2 fruit fly cellular contexts compared by ENCODE assay signal in the genomic region with DNA sequence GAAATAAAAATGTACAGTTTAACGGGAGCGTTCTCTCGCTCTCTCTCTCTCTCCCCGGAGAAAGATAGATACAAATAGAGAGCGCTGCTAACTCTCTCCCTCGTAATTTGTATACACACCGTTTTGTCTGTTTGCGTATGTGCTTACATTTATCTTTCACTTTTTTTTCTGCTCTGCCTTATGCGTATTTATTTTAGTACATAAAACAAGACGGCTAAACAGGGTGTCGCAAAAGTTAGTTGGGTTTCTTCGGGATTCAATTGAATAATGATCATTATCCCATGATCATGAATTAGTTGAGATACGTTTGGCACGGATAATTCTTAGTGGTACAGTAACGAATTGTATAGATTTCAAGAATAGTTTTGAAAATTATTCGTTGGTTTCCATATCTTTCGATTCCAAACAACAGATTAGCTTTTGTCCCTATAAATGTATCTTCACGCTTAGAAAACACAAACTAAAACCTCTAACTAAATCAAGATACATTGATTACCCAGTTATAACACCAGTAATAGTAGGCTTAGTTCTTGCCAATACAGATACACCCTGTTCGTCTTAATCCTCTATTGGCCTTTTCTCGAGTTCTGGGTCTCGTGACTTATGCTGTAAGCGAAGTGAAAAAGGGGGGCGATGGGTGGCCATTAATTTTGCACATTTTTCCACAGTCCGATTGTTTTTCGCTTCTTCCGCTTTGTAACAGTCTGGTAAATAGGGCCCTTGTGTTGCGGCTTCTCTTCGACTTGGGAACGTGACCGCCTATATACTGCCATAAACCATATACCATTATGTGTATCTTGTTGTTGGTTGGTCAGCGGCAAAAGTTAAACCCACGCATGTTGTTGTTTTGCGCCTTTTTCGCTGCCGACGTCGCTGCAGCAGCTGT.
TF ChIP-seq lines count a peak whose summit lies in the region.

No protein-coding gene starts in this region.

TF ChIP-seq in whole organism, embryonic, 481 proteins besides CTCF, POLR2A, EP300 and RAD21 (continued from another document and continues in another):
- TF ChIP-seq hkb (optimal IDR thresholded peaks at IDR 0.05; lab: Kevin White, UChicago) = no peak
- TF ChIP-seq hkb (GFP tag; IDR thresholded peaks at IDR 0.05; lab: Robert Waterston, UW) = no peak
- no peak for TF ChIP-seq Rfx (GFP tag; IDR thresholded peaks at IDR 0.05; lab: Robert Waterston, UW)
- TF ChIP-seq CG10274 (GFP tag; optimal IDR thresholded peaks at IDR 0.05; lab: Kevin White, UChicago) = peak; percentile 57
- TF ChIP-seq CG11723 (GFP tag; optimal IDR thresholded peaks at IDR 0.05; lab: Kevin White, UChicago) = peak; percentile 82
- TF ChIP-seq Lpt (GFP tag; optimal IDR thresholded peaks at IDR 0.05; lab: Kevin White, UChicago) = no peak
- TF ChIP-seq Abd-B (GFP tag; optimal IDR thresholded peaks at IDR 0.05; lab: Kevin White, UChicago) = peak; percentile 57
- peak; percentile 82 for TF ChIP-seq CG13624 (GFP tag; optimal IDR thresholded peaks at IDR 0.05; lab: Kevin White, UChicago)
- peak; percentile 56 for TF ChIP-seq pnt (GFP tag; optimal IDR thresholded peaks at IDR 0.05; lab: Kevin White, UChicago)
- no peak for TF ChIP-seq pita (GFP tag; optimal IDR thresholded peaks at IDR 0.05; lab: Kevin White, UChicago)
- TF ChIP-seq nau (GFP tag; optimal IDR thresholded peaks at IDR 0.05; lab: Kevin White, UChicago) = peak; percentile 87
- peak; percentile 0 for TF ChIP-seq ERR (GFP tag; optimal IDR thresholded peaks at IDR 0.05; lab: Kevin White, UChicago)
- no peak for TF ChIP-seq ase (GFP tag; IDR thresholded peaks at IDR 0.05; lab: Robert Waterston, UW)
- TF ChIP-seq Dip2 (GFP tag; IDR thresholded peaks at IDR 0.05; lab: Robert Waterston, UW) = no peak
- peak; percentile 89 for TF ChIP-seq CG18262 (tag; optimal IDR thresholded peaks at IDR 0.05; lab: Kevin White, UChicago)
- peak; percentile 85 for TF ChIP-seq oc (tag; optimal IDR thresholded peaks at IDR 0.05; lab: Kevin White, UChicago)
- no peak for TF ChIP-seq usp (GFP tag; optimal IDR thresholded peaks at IDR 0.05; lab: Kevin White, UChicago)
- peak; percentile 83 for TF ChIP-seq CG9437 (GFP tag; optimal IDR thresholded peaks at IDR 0.05; lab: Kevin White, UChicago)
- TF ChIP-seq Mad (GFP tag; optimal IDR thresholded peaks at IDR 0.05; lab: Kevin White, UChicago) = peak; percentile 42
- TF ChIP-seq Elba2 (GFP tag; optimal IDR thresholded peaks at IDR 0.05; lab: Kevin White, UChicago) = no peak
- TF ChIP-seq CG10462 (GFP tag; optimal IDR thresholded peaks at IDR 0.05; lab: Kevin White, UChicago) = peak; percentile 59
- TF ChIP-seq Sox100B (GFP tag; optimal IDR thresholded peaks at IDR 0.05; lab: Kevin White, UChicago) = peak; percentile 91
- peak; percentile 83 for TF ChIP-seq CG1233 (GFP tag; optimal IDR thresholded peaks at IDR 0.05; lab: Kevin White, UChicago)
- TF ChIP-seq Med (GFP tag; lab: Kevin White, UChicago) = peak; percentile 94
- TF ChIP-seq kay (GFP tag; optimal IDR thresholded peaks at IDR 0.05; lab: Kevin White, UChicago) = peak; percentile 60
- TF ChIP-seq Xrp1 (GFP tag; IDR thresholded peaks at IDR 0.05; lab: Robert Waterston, UW) = no peak
- no peak for TF ChIP-seq Atf3 (GFP tag; optimal IDR thresholded peaks at IDR 0.05; lab: Kevin White, UChicago)
- TF ChIP-seq CG10979 (tag; optimal IDR thresholded peaks at IDR 0.05; lab: Kevin White, UChicago) = peak; percentile 72
- TF ChIP-seq luna (GFP tag; optimal IDR thresholded peaks at IDR 0.05; lab: Kevin White, UChicago) = peak; percentile 74
- peak; percentile 10 for TF ChIP-seq CG1602 (GFP tag; optimal IDR thresholded peaks at IDR 0.05; lab: Kevin White, UChicago)
- peak; percentile 87 for TF ChIP-seq CG13424 (tag; optimal IDR thresholded peaks at IDR 0.05; lab: Kevin White, UChicago)
- TF ChIP-seq Eip74EF (GFP tag; optimal IDR thresholded peaks at IDR 0.05; lab: Kevin White, UChicago) = peak in 1 of 2 experiments; percentile 67
- peak; percentile 79 for TF ChIP-seq CrebB (tag; optimal IDR thresholded peaks at IDR 0.05; lab: Kevin White, UChicago)
- no peak for TF ChIP-seq CG14014 (GFP tag; IDR thresholded peaks at IDR 0.05; lab: Robert Waterston, UW)
- TF ChIP-seq Sry-δ (GFP tag; optimal IDR thresholded peaks at IDR 0.05; lab: Kevin White, UChicago) = peak; percentile 0
- no peak for TF ChIP-seq vvl (GFP tag; IDR thresholded peaks at IDR 0.05; lab: Robert Waterston, UW)
- TF ChIP-seq CG31388 (GFP tag; optimal IDR thresholded peaks at IDR 0.05; lab: Kevin White, UChicago) = no peak
- TF ChIP-seq CG2678 (tag; optimal IDR thresholded peaks at IDR 0.05; lab: Kevin White, UChicago) = peak; percentile 94
- peak; percentile 66 for TF ChIP-seq Bteb2 (GFP tag; optimal IDR thresholded peaks at IDR 0.05; lab: Kevin White, UChicago)
- no peak for TF ChIP-seq CG17361 (GFP tag; IDR thresholded peaks at IDR 0.05; lab: Robert Waterston, UW)
- peak; percentile 65 for TF ChIP-seq CG1603 (tag; optimal IDR thresholded peaks at IDR 0.05; lab: Kevin White, UChicago)
- TF ChIP-seq D (optimal IDR thresholded peaks at IDR 0.05; lab: Kevin White, UChicago) = peak; percentile 27
- peak; percentile 78 for TF ChIP-seq D (GFP tag; optimal IDR thresholded peaks at IDR 0.05; lab: Kevin White, UChicago)
- peak; percentile 8 for TF ChIP-seq jing (GFP tag; optimal IDR thresholded peaks at IDR 0.05; lab: Kevin White, UChicago)
- TF ChIP-seq Meics (GFP tag; optimal IDR thresholded peaks at IDR 0.05; lab: Kevin White, UChicago) = peak; percentile 91
- TF ChIP-seq CG43689 (GFP tag; IDR thresholded peaks at IDR 0.05; lab: Robert Waterston, UW) = no peak
- TF ChIP-seq Nf-YB (GFP tag; optimal IDR thresholded peaks at IDR 0.05; lab: Kevin White, UChicago) = peak; percentile 54
- TF ChIP-seq CG17328 (GFP tag; IDR thresholded peaks at IDR 0.05; lab: Robert Waterston, UW) = no peak
- peak; percentile 66 for TF ChIP-seq CG15696 (tag; optimal IDR thresholded peaks at IDR 0.05; lab: Kevin White, UChicago)
- no peak for TF ChIP-seq Ets97D (GFP tag; optimal IDR thresholded peaks at IDR 0.05; lab: Kevin White, UChicago)
- peak; percentile 76 for TF ChIP-seq HLH54F (GFP tag; optimal IDR thresholded peaks at IDR 0.05; lab: Kevin White, UChicago)
- peak; percentile 84 for TF ChIP-seq NK7.1 (GFP tag; optimal IDR thresholded peaks at IDR 0.05; lab: Kevin White, UChicago)
- no peak for TF ChIP-seq Rx (GFP tag; IDR thresholded peaks at IDR 0.05; lab: Robert Waterston, UW)
- TF ChIP-seq HLH3B (GFP tag; IDR thresholded peaks at IDR 0.05; lab: Robert Waterston, UW) = no peak
- no peak for TF ChIP-seq CG11695 (GFP tag; IDR thresholded peaks at IDR 0.05; lab: Robert Waterston, UW)
- TF ChIP-seq CG12942 (GFP tag; optimal IDR thresholded peaks at IDR 0.05; lab: Kevin White, UChicago) = peak; percentile 43
- no peak for TF ChIP-seq slbo (GFP tag; IDR thresholded peaks at IDR 0.05; lab: Robert Waterston, UW)
- TF ChIP-seq CG14710 (tag; optimal IDR thresholded peaks at IDR 0.05; lab: Kevin White, UChicago) = peak; percentile 76
- peak; percentile 70 for TF ChIP-seq pb (GFP tag; optimal IDR thresholded peaks at IDR 0.05; lab: Kevin White, UChicago)
- TF ChIP-seq grn (GFP tag; optimal IDR thresholded peaks at IDR 0.05; lab: Kevin White, UChicago) = peak; percentile 50
- TF ChIP-seq cato (GFP tag; optimal IDR thresholded peaks at IDR 0.05; lab: Kevin White, UChicago; ENCODE audit: borderline replicate concordance) = peak; percentile 75
- TF ChIP-seq CHES-1-like (GFP tag; optimal IDR thresholded peaks at IDR 0.05; lab: Kevin White, UChicago) = peak; percentile 89

TF ChIP-seq in whole organism, prepupa, 60 proteins besides CTCF, POLR2A, EP300 and RAD21 (continued from another document):
- TF ChIP-seq CG8319 (GFP tag; optimal IDR thresholded peaks at IDR 0.05; lab: Kevin White, UChicago) = peak; percentile 81
- TF ChIP-seq Blimp-1 (GFP tag; optimal IDR thresholded peaks at IDR 0.05; lab: Kevin White, UChicago) = peak; percentile 80
- TF ChIP-seq CG6276 (GFP tag; optimal IDR thresholded peaks at IDR 0.05; lab: Kevin White, UChicago) = peak; percentile 95
- peak; percentile 89 for TF ChIP-seq esn (GFP tag; optimal IDR thresholded peaks at IDR 0.05; lab: Kevin White, UChicago)
- peak; percentile 92 for TF ChIP-seq Met (GFP tag; optimal IDR thresholded peaks at IDR 0.05; lab: Kevin White, UChicago)
- peak; percentile 74 for TF ChIP-seq CG7368 (GFP tag; optimal IDR thresholded peaks at IDR 0.05; lab: Kevin White, UChicago)
- TF ChIP-seq Sox102F (GFP tag; optimal IDR thresholded peaks at IDR 0.05; lab: Kevin White, UChicago) = peak; percentile 79
- TF ChIP-seq dac (GFP tag; optimal IDR thresholded peaks at IDR 0.05; lab: Kevin White, UChicago) = peak; percentile 91
- peak; percentile 73 for TF ChIP-seq Hr39 (GFP tag; optimal IDR thresholded peaks at IDR 0.05; lab: Kevin White, UChicago)
- TF ChIP-seq CG31627 (GFP tag; optimal IDR thresholded peaks at IDR 0.05; lab: Kevin White, UChicago) = peak; percentile 76
- peak; percentile 90 for TF ChIP-seq Sox14 (GFP tag; optimal IDR thresholded peaks at IDR 0.05; lab: Kevin White, UChicago)
- TF ChIP-seq net (GFP tag; optimal IDR thresholded peaks at IDR 0.05; lab: Kevin White, UChicago) = peak; percentile 91
- peak; percentile 95 for TF ChIP-seq fkh (GFP tag; optimal IDR thresholded peaks at IDR 0.05; lab: Kevin White, UChicago)
